Fruit fly (Drosophila melanogaster) whole organism, prepupa: ENCODE data around the gene CG33093.

ENCODE experiments used
- CG1621 ChIP-seq: fragments of 200-800 bp; sonication (Bioruptor generic); optimal IDR thresholded peaks from 3 replicates; lab custom pipeline; 2018; ENCODE audit warnings: missing biosample characterization, mild to moderate bottlenecking, missing genetic modification characterization
- CG31627 ChIP-seq: fragments of 200-800 bp; sonication (Bioruptor generic); optimal IDR thresholded peaks from 3 replicates; lab custom pipeline; 2016; ENCODE audit warnings: missing biosample characterization, missing genetic modification characterization
- achi ChIP-seq: fragments of 200-800 bp; sonication (Bioruptor generic); optimal IDR thresholded peaks from 3 replicates; lab custom pipeline; 2016; ENCODE audit warnings: missing biosample characterization, missing genetic modification characterization

dm6 chr3R:22540686-22541085 lies 9.0 kb upstream of the CG33093 start:
- TF ChIP-seq CG1621 (tag; lab: Kevin White, UChicago) (no peak), achi (GFP tag; lab: Kevin White, UChicago) (no peak), CG31627 (GFP tag; lab: Kevin White, UChicago) (no peak)
